Worm (Caenorhabditis elegans): ENCODE measurements around the gene srx-95.

srx-95 gene

DNA sequence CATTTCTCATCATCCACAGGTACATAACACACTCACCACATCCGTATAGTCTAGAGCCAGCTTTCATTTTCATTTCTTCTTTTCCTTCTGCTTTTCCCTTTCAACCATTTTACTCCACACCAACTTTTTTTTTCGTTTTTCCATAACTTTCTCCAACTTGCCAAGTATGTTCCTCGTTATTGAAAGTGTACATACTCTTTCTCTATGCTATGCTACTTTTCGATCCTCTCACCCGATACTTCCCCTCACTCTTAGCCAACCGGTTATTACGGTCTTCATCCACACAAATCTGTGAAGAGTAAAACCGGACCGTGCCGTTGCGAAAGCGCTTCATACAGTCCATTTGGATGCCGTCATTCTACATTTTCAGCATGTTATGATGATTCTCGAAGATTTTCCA lies 37.3 kb upstream of the srx-95 start, which contains the start of gene T13C2.2:
T13C2.2 (plus strand) TSS at position 301 of the 400 bp plus-strand sequence.
- TF ChIP-seq nhr-21 (tag; optimal IDR thresholded peaks at IDR 0.05): no peak
- TF ChIP-seq nhr-10 (tag; optimal IDR thresholded peaks at IDR 0.05): no peak
- no peak for TF ChIP-seq crh-2 (tag; optimal IDR thresholded peaks at IDR 0.05)
- TF ChIP-seq nhr-12 (tag; optimal IDR thresholded peaks at IDR 0.05): no peak
- TF ChIP-seq mab-5 (tag; optimal IDR thresholded peaks at IDR 0.05): no peak
- TF ChIP-seq sma-9 (GFP tag; optimal IDR thresholded peaks at IDR 0.05): no peak
- TF ChIP-seq sma-9 (tag; optimal IDR thresholded peaks at IDR 0.05): no peak
- TF ChIP-seq Y55F3AM.14 (GFP tag; optimal IDR thresholded peaks at IDR 0.05): no peak
- no peak for TF ChIP-seq ztf-1 (GFP tag; conservative IDR thresholded peaks at IDR 0.05)
- TF ChIP-seq nhr-6 (tag; optimal IDR thresholded peaks at IDR 0.05): no peak
- no peak for TF ChIP-seq C34F6.9 (tag; optimal IDR thresholded peaks at IDR 0.05)
- TF ChIP-seq gmeb-1 (tag; optimal IDR thresholded peaks at IDR 0.05): no peak
- no peak for TF ChIP-seq unc-39 (tag; optimal IDR thresholded peaks at IDR 0.05)
- no peak for TF ChIP-seq nhr-129 (tag; optimal IDR thresholded peaks at IDR 0.05)
- no peak for TF ChIP-seq alr-1 (tag; optimal IDR thresholded peaks at IDR 0.05)
- TF ChIP-seq ceh-82 (tag; optimal IDR thresholded peaks at IDR 0.05): no peak
- no peak for TF ChIP-seq lin-13 (GFP tag; optimal IDR thresholded peaks at IDR 0.05)
- TF ChIP-seq ztf-4 (tag; optimal IDR thresholded peaks at IDR 0.05): no peak
- TF ChIP-seq zag-1 (tag; optimal IDR thresholded peaks at IDR 0.05): no peak
- no peak for TF ChIP-seq R02D3.7 (tag; optimal IDR thresholded peaks at IDR 0.05)
- TF ChIP-seq mbf-1 (tag; optimal IDR thresholded peaks at IDR 0.05): no peak

DNA sequence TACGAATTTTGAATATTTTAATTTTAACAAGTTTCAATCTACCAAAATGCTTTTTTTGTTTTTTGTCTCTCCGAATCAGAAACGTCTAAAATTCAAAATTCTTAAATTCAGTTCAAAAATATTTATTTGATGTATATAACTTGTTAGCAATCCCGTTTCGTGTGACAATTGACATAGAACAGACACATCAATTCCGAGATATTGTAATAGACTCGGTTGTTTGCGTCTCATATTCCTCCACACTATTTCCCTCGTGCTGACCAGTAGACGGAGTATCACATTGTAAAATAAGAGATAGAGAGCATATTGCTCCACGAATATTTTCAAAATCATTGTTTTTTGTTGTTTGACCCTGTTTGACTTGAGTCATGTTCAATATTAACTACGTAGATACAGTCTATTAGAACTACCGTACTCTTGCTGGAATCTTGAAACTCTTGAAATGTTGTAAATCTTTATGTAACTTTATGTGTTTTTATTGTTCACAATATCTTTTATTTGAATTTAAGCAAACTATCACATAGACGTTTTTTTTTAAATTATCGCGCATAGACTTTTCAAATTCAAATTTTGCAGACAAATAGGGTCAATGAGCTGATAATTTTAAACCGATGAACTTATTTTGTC lies 34.2 kb upstream of the srx-95 start, which contains the start of gene T13C2.3:
T13C2.3 (plus strand) TSS at position 577 of the 627 bp plus-strand sequence.
- TF ChIP-seq nhr-11 (tag; optimal IDR thresholded peaks at IDR 0.05) (no peak), ZK546.5 (tag; optimal IDR thresholded peaks at IDR 0.05) (no peak), alr-1 (tag; optimal IDR thresholded peaks at IDR 0.05) (no peak), blmp-1 (tag; optimal IDR thresholded peaks at IDR 0.05; ENCODE audit: insufficient read depth) (no peak), ceh-16 (tag; optimal IDR thresholded peaks at IDR 0.05) (no peak), ceh-82 (tag; optimal IDR thresholded peaks at IDR 0.05) (no peak), nhr-237 (tag; optimal IDR thresholded peaks at IDR 0.05) (no peak), mab-5 (tag; optimal IDR thresholded peaks at IDR 0.05) (no peak), nhr-129 (tag; optimal IDR thresholded peaks at IDR 0.05) (no peak), mdl-1 (tag; optimal IDR thresholded peaks at IDR 0.05) (no peak), peb-1 (tag; optimal IDR thresholded peaks at IDR 0.05) (no peak), ztf-11 (tag; optimal IDR thresholded peaks at IDR 0.05) (no peak), ztf-4 (tag; optimal IDR thresholded peaks at IDR 0.05) (no peak)

DNA sequence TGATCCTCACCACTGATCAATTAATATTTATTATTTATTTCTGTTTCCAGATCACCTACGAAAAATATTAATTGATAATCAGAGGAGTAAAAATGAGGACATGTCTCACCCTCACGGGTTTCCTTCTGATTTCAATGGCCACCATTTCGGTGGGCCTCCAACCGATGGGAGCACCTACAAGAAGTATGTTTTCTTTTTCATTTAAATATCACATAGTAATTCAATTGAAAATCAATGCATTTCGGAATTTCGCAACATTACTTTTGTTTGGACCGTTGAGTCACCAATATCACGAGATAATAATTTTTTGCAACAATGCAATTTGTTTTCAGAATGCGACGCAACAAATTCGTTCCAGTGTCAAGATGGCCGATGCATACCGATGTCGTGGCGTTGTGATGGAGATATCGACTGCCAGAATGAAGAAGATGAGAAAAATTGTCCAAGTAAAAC lies 28.8 kb upstream of the srx-95 start, which contains the start of gene gldi-2:
gldi-2 (plus strand) TSS at position 51 of the 453 bp plus-strand sequence.
- no peak for TF ChIP-seq nhr-129 (tag; optimal IDR thresholded peaks at IDR 0.05)

DNA sequence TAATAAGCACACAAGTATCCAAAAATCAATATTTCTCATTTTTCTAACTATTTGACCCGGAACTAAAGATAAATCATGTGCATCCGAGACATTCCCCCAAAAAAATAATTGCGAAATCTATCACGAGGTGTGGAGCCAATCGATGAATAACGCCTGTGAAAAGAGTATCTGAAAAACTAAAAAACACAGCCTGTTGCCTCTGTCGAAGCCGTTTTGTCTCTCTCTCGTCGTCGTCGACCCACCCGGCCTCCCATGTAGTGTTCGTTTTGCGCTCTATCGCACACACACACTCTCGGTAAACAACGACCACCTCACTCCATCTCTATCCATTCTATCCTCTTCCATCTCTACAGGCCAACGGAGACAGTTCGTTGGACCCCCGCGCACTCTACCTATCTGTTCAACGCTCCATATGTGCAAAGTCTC lies 28.2 kb upstream of the srx-95 start:
- TF ChIP-seq dmd-4 (tag; optimal IDR thresholded peaks at IDR 0.05): no peak
- TF ChIP-seq nhr-12 (tag; optimal IDR thresholded peaks at IDR 0.05): no peak
- TF ChIP-seq ztf-4 (tag; optimal IDR thresholded peaks at IDR 0.05): peak; percentile 48
- TF ChIP-seq R02D3.7 (tag; optimal IDR thresholded peaks at IDR 0.05): no peak
- TF ChIP-seq mdl-1 (tag; optimal IDR thresholded peaks at IDR 0.05): no peak
- TF ChIP-seq zag-1 (tag; optimal IDR thresholded peaks at IDR 0.05): no peak
- peak; percentile 59 for TF ChIP-seq nhr-25 (tag; optimal IDR thresholded peaks at IDR 0.05)
- TF ChIP-seq Y55F3AM.14 (GFP tag; optimal IDR thresholded peaks at IDR 0.05): no peak
- TF ChIP-seq ztf-11 (tag; optimal IDR thresholded peaks at IDR 0.05): no peak
- TF ChIP-seq nhr-11 (tag; optimal IDR thresholded peaks at IDR 0.05): no peak
- no peak for TF ChIP-seq lin-39 (tag; optimal IDR thresholded peaks at IDR 0.05)
- TF ChIP-seq unc-39 (tag; optimal IDR thresholded peaks at IDR 0.05): no peak
- peak; percentile 39 for TF ChIP-seq F13H6.1 (tag; optimal IDR thresholded peaks at IDR 0.05)
- no peak for TF ChIP-seq unc-62 (GFP tag; optimal IDR thresholded peaks at IDR 0.05)
- TF ChIP-seq gmeb-1 (tag; optimal IDR thresholded peaks at IDR 0.05): no peak
- TF ChIP-seq nhr-237 (tag; optimal IDR thresholded peaks at IDR 0.05): no peak
- TF ChIP-seq mbf-1 (tag; optimal IDR thresholded peaks at IDR 0.05): no peak
- TF ChIP-seq ceh-82 (tag; optimal IDR thresholded peaks at IDR 0.05): no peak
- no peak for TF ChIP-seq nhr-10 (tag; optimal IDR thresholded peaks at IDR 0.05)
- peak; percentile 22 for TF ChIP-seq sma-3 (GFP tag; optimal IDR thresholded peaks at IDR 0.05)
- no peak for TF ChIP-seq skn-1 (tag; optimal IDR thresholded peaks at IDR 0.05)
- TF ChIP-seq mab-5 (tag; optimal IDR thresholded peaks at IDR 0.05): peak; percentile 5
- no peak for TF ChIP-seq lin-13 (GFP tag; optimal IDR thresholded peaks at IDR 0.05)
- peak; percentile 64 for TF ChIP-seq lin-11 (tag; optimal IDR thresholded peaks at IDR 0.05)
- TF ChIP-seq alr-1 (tag; optimal IDR thresholded peaks at IDR 0.05): no peak
- no peak for TF ChIP-seq ceh-16 (tag; optimal IDR thresholded peaks at IDR 0.05)
- TF ChIP-seq unc-55 (GFP tag; optimal IDR thresholded peaks at IDR 0.05): peak; percentile 79
- peak; percentile 96 for TF ChIP-seq C34F6.9 (tag; optimal IDR thresholded peaks at IDR 0.05)
- TF ChIP-seq blmp-1 (tag; optimal IDR thresholded peaks at IDR 0.05; ENCODE audit: insufficient read depth): peak; percentile 3
- TF ChIP-seq lsy-2 (tag; optimal IDR thresholded peaks at IDR 0.05): peak; percentile 38 to 65
- no peak for TF ChIP-seq elt-3 (tag; optimal IDR thresholded peaks at IDR 0.05)
- TF ChIP-seq ama-1 (optimal IDR thresholded peaks at IDR 0.05): no peak
- no peak for TF ChIP-seq nhr-77 (tag; optimal IDR thresholded peaks at IDR 0.05)
- peak; percentile 71 for TF ChIP-seq nhr-129 (tag; optimal IDR thresholded peaks at IDR 0.05)
- TF ChIP-seq nhr-6 (tag; optimal IDR thresholded peaks at IDR 0.05): no peak
- TF ChIP-seq ZK546.5 (tag; optimal IDR thresholded peaks at IDR 0.05): no peak
- TF ChIP-seq sma-9 (GFP tag; optimal IDR thresholded peaks at IDR 0.05): peak; percentile 61
- no peak for TF ChIP-seq sma-9 (tag; optimal IDR thresholded peaks at IDR 0.05)
- no peak for TF ChIP-seq nhr-21 (tag; optimal IDR thresholded peaks at IDR 0.05)
